Worm (Caenorhabditis elegans): ENCODE measurements around the gene str-23.

DNA sequence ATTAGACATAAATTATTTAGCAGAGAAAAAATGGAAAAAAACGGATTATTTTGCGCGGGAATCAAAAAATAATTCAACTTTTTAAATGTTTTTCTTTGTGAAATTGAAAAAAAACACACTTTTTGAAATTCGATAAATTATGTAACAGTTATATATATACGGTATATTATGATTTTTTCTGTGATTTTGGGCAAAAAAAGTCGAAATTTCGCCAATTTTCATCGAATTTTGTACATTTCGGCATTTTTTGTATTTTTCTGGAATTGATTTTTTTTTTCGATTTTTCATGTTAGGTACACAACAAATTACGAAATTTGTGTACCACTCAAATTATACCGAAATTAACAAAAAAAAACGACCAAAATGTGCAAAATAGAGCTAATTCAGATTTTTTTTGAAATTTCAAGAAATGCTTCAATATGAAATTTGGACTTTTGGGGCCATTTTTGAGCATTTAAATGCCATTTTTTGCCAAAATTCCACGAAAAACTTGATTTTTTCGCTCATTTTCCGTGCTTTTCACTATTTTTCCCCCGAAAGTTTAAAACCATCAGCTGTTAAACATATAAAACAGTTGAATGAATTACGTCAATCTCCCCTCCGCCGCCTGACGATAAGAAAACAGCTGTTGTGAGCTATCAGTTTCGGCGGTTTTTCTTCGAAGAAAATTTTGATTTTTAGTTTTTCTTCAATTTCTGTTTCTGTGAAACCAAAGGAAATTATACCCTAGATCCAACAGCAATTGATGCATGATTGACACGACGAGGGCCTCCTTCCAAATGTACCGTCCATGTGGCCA, 13.8 kb downstream of the str-23 start:
- TF ChIP-seq aly-1 (tag; optimal IDR thresholded peaks at IDR 0.05): no peak
- no peak for TF ChIP-seq ama-1 (optimal IDR thresholded peaks at IDR 0.05)
- no peak for TF ChIP-seq ceh-36 (tag; optimal IDR thresholded peaks at IDR 0.05)
- no peak for TF ChIP-seq F13C5.2 (tag; optimal IDR thresholded peaks at IDR 0.05)
- no peak for TF ChIP-seq sea-1 (GFP tag; conservative IDR thresholded peaks at IDR 0.05)
- TF ChIP-seq tbx-37 (GFP tag; conservative IDR thresholded peaks at IDR 0.05): no peak
- no peak for TF ChIP-seq B0310.2 (tag; optimal IDR thresholded peaks at IDR 0.05)
- no peak for TF ChIP-seq flt-1 (GFP tag; IDR thresholded peaks at IDR 0.05)
- no peak for TF ChIP-seq ceh-13 (GFP tag; optimal IDR thresholded peaks at IDR 0.05)
- TF ChIP-seq ets-7 (tag; optimal IDR thresholded peaks at IDR 0.05): no peak
- no peak for TF ChIP-seq tbx-11 (GFP tag; IDR thresholded peaks at IDR 0.05)

Data from whole organism, early embryonic.